Worm (Caenorhabditis elegans): Measurements from ENCODE around the gene M28.4.

- TF ChIP-seq tab-1 (GFP tag; IDR thresholded peaks at IDR 0.05) = no peak
- no peak for TF ChIP-seq ztf-29 (GFP tag; IDR thresholded peaks at IDR 0.05)
- no peak for TF ChIP-seq ref-1 (GFP tag; conservative IDR thresholded peaks at IDR 0.05)
- no peak for TF ChIP-seq med-1 (GFP tag; optimal IDR thresholded peaks at IDR 0.05; ENCODE audit: insufficient read depth)
These were observed 16.1 kb downstream of the M28.4 start for ce11 chrII:10659585-10659984.
